Fruit fly (Drosophila melanogaster) whole organism: ENCODE data around the gene Ubc84D.

Experiments
- CG8478 ChIP-seq: fragments of >200 bp; optimal IDR thresholded peaks from 2 replicates; lab custom pipeline; 2018; ENCODE audit warnings: inconsistent platforms
- EcR ChIP-seq, 2 experiments: fragments of >200 bp; optimal IDR thresholded peaks; 2 replicates each; lab custom pipeline; 2017; ENCODE audit warnings: missing biosample characterization in 2 of 2, missing genetic modification characterization in 2 of 2, missing genetic modification reagents in 2 of 2
- psq ChIP-seq: fragments of >200 bp; optimal IDR thresholded peaks from 2 replicates; lab custom pipeline; 2017

dm6 chr3R:7490884-7491283 lies 28.4 kb downstream of the Ubc84D start:
- TF ChIP-seq psq = no peak
- no peak for TF ChIP-seq CG8478
- no peak for TF ChIP-seq EcR (GFP tag; optimal IDR thresholded peaks at IDR 0.05; lab: Kevin White, UChicago)
